Fruit fly (Drosophila melanogaster): ENCODE results near the gene CalpC.

DNA sequence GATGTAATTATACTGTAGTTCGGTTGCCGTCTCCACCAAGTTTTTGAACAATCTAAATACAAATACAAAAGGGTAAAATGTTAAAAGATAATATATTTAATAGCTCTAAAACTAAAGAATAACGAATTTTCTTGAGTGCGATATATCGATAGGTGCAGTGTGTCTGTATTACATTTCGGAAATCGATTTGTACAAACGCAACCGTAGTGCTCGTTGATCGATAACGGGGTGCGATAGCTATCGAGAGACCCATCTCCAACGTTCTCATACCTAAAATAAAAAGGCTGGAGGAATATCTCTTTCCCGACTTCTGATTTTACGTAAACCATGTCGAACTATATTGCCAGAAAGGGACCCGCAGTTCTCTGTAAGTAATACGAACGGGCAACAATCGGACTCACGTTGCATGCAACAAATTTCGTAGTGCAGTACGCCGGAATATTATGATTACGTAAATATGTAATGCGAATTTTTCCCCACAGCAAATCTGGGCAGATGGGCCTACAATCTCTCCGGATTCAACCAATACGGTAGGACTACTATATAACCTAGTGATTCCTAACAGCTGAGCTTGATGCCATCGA is 39.4 kb upstream of the CalpC start, which contains the start of gene UQCR-14:
- TF ChIP-seq ewg (GFP tag; optimal IDR thresholded peaks at IDR 0.05) (peak; percentile 6), jing (GFP tag; optimal IDR thresholded peaks at IDR 0.05) (no peak), CG10274 (GFP tag; optimal IDR thresholded peaks at IDR 0.05) (no peak), Xbp1 (GFP tag; optimal IDR thresholded peaks at IDR 0.05) (peak; percentile 45), Sin3A (optimal IDR thresholded peaks at IDR 0.05) (peak; percentile 28), usp (GFP tag; optimal IDR thresholded peaks at IDR 0.05) (no peak), CG17802 (tag; optimal IDR thresholded peaks at IDR 0.05) (peak; percentile 22), danr (GFP tag; IDR thresholded peaks at IDR 0.05) (no peak), NFAT (GFP tag; IDR thresholded peaks at IDR 0.05) (peak; percentile 36; the same call in 1 of the 2 replicates), sens-2 (GFP tag; IDR thresholded peaks at IDR 0.05) (no peak), CG17385 (GFP tag; optimal IDR thresholded peaks at IDR 0.05) (no peak), exex (tag; optimal IDR thresholded peaks at IDR 0.05) (no peak), Sox102F (GFP tag; optimal IDR thresholded peaks at IDR 0.05) (no peak)
